Worm (Caenorhabditis elegans): ENCODE results near the gene C34F11.2.
A peak's percentile ranks its signal among the peaks of the same experiment; 100 is the strongest.

The C34F11.2 gene

DNA sequence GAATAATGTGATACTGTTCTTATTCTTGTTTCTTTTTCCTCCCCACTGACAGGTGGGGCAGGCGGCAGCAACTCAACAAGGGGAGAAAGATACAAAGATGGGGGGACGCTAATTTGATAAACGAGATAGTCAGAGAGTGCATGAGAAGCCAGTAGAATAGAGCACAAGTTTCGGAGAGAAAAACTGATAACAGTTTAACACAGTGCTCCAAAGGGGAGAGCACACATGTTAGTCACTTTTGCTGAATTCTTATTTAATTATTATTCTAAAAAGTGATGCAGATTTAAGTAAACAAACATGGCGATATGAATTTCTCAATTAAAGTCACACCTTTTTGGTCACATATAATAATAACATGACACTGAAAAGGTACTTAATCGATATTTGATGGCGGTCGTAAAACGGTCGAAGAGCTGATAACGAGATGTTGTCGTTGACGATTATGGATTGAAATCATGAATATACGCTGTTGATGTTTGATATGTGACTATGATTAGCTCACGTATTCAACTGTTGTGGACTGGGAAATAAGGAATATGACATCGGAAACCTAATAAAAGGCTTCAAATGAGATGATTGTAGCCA lies 26.0 kb upstream of the C34F11.2 start (continued):
- no peak for TF ChIP-seq Y5F2A.4 (GFP tag; optimal IDR thresholded peaks at IDR 0.05)
- TF ChIP-seq dve-1 (tag; optimal IDR thresholded peaks at IDR 0.05; ENCODE audit: insufficient read depth) = peak; percentile 76
- TF ChIP-seq ceh-32 (tag; optimal IDR thresholded peaks at IDR 0.05; ENCODE audit: poor library complexity) = no peak
- no peak for TF ChIP-seq madf-9 (GFP tag; conservative IDR thresholded peaks at IDR 0.05)
- no peak for TF ChIP-seq ceh-44 (GFP tag; IDR thresholded peaks at IDR 0.05)
- peak; percentile 78 for TF ChIP-seq hlh-11 (tag; optimal IDR thresholded peaks at IDR 0.05)
- no peak for TF ChIP-seq Y75B8A.6 (GFP tag; IDR thresholded peaks at IDR 0.05)

DNA sequence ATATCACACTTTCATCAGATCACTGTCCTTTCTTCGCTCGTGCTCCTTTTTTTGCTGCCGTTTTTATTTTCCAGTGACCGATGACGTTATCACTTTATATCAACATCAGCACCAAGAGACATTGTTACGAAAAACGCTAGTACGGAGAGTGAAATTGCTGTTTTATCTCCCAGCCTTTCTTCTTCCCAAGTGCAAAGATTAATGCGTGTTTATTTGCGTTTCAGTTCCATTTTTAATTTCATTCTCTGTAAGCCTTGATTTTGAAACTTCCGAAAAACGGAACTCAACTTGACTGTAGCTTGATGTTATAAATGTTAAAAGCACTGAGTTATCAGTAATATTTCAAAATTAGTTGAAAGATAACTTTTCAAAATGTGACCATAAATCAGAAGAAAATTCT lies 25.2 kb upstream of the C34F11.2 start:
- TF ChIP-seq skn-1 (tag; optimal IDR thresholded peaks at IDR 0.05) (no peak), hlh-11 (tag; optimal IDR thresholded peaks at IDR 0.05) (peak; percentile 62), F10B5.3 (tag; optimal IDR thresholded peaks at IDR 0.05) (no peak), ceh-44 (GFP tag; IDR thresholded peaks at IDR 0.05) (no peak), egl-27 (tag; optimal IDR thresholded peaks at IDR 0.05) (no peak), nhr-6 (tag; optimal IDR thresholded peaks at IDR 0.05) (no peak), dmd-6 (GFP tag; IDR thresholded peaks at IDR 0.05) (no peak; the same call in 1 of the 2 replicates), dve-1 (tag; optimal IDR thresholded peaks at IDR 0.05; ENCODE audit: insufficient read depth) (peak; percentile 42), pqm-1 (tag; optimal IDR thresholded peaks at IDR 0.05) (peak; percentile 51), R02D3.7 (tag; optimal IDR thresholded peaks at IDR 0.05) (no peak), ces-1 (GFP tag; optimal IDR thresholded peaks at IDR 0.05) (no peak), hmg-1.1 (GFP tag; IDR thresholded peaks at IDR 0.05) (no peak), tra-1 (GFP tag; IDR thresholded peaks at IDR 0.05) (no peak), lim-7 (GFP tag; IDR thresholded peaks at IDR 0.05) (no peak), zip-2 (tag; optimal IDR thresholded peaks at IDR 0.05) (no peak), hif-1 (tag; optimal IDR thresholded peaks at IDR 0.05) (no peak), hlh-30 (tag; optimal IDR thresholded peaks at IDR 0.05; ENCODE audit: insufficient read depth) (no peak), lin-13 (GFP tag; optimal IDR thresholded peaks at IDR 0.05) (no peak), aha-1 (tag) (peak; percentile 70), unc-130 (GFP tag; optimal IDR thresholded peaks at IDR 0.05) (no peak), madf-5 (GFP tag; IDR thresholded peaks at IDR 0.05) (no peak), php-3 (GFP tag; IDR thresholded peaks at IDR 0.05) (peak; percentile 73), T20F7.1 (GFP tag; optimal IDR thresholded peaks at IDR 0.05) (no peak), ZK337.2 (GFP tag; IDR thresholded peaks at IDR 0.05) (no peak), daf-8 (GFP tag; IDR thresholded peaks at IDR 0.05) (no peak), gei-8 (GFP tag; optimal IDR thresholded peaks at IDR 0.05) (no peak), lin-1 (GFP tag; IDR thresholded peaks at IDR 0.05) (no peak), nhr-48 (tag; optimal IDR thresholded peaks at IDR 0.05) (peak; percentile 2), mdl-1 (tag; optimal IDR thresholded peaks at IDR 0.05) (no peak), Y48G9A.11 (GFP tag; IDR thresholded peaks at IDR 0.05) (no peak), daf-16 (GFP tag; optimal IDR thresholded peaks at IDR 0.05) (no peak), daf-16 (tag; optimal IDR thresholded peaks at IDR 0.05) (peak; percentile 69), lir-3 (tag; optimal IDR thresholded peaks at IDR 0.05) (no peak), set-16 (GFP tag; IDR thresholded peaks at IDR 0.05) (no peak)

DNA sequence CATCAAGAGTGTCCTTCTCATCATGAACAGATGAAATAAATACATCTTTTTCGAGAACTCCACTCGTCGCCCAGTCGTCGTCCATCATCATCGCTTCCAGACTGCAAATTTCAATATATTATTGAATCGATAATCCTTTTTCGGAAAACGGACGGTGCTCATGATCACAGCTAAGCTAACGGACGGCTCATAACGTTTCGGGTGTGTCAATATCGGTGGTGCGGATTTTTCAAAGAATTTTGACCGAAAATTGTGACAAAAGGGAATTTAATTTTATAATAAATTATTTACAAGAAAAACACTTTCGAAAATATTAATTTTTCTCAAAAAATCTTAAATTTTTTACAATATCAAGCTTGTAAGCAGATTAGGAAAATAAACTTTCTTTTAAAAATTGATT lies 24.6 kb upstream of the C34F11.2 start, which contains the start of gene crh-2:
TSS of gene crh-2 (minus strand) at position 101 of the 400 bp plus-strand sequence.
- TF ChIP-seq daf-19 (GFP tag; conservative IDR thresholded peaks at IDR 0.05) = no peak
- no peak for TF ChIP-seq nhr-10 (tag; optimal IDR thresholded peaks at IDR 0.05)
- no peak for TF ChIP-seq ceh-28 (tag; optimal IDR thresholded peaks at IDR 0.05)
- no peak for TF ChIP-seq R02D3.7 (tag; optimal IDR thresholded peaks at IDR 0.05)
- TF ChIP-seq lin-38 (GFP tag; IDR thresholded peaks at IDR 0.05) = no peak
- no peak for TF ChIP-seq attf-4 (tag; optimal IDR thresholded peaks at IDR 0.05)
- no peak for TF ChIP-seq Y75B8A.6 (GFP tag; IDR thresholded peaks at IDR 0.05)
- TF ChIP-seq F49E8.2 (tag; optimal IDR thresholded peaks at IDR 0.05; ENCODE audit: borderline replicate concordance) = no peak
- no peak for TF ChIP-seq nhr-25 (tag; optimal IDR thresholded peaks at IDR 0.05; ENCODE audit: borderline replicate concordance, insufficient read depth)
- no peak for TF ChIP-seq lin-1 (GFP tag; IDR thresholded peaks at IDR 0.05)
- no peak for TF ChIP-seq unc-62 (GFP tag; optimal IDR thresholded peaks at IDR 0.05 in 1 of 2)
- TF ChIP-seq unc-62 (tag; optimal IDR thresholded peaks at IDR 0.05) = no peak
- TF ChIP-seq cey-2 (tag; optimal IDR thresholded peaks at IDR 0.05; ENCODE audit: borderline replicate concordance, insufficient read depth) = no peak

All from whole organism, L4 larva.